Fruit fly (Drosophila melanogaster): ENCODE results near the gene atk.

DNA sequence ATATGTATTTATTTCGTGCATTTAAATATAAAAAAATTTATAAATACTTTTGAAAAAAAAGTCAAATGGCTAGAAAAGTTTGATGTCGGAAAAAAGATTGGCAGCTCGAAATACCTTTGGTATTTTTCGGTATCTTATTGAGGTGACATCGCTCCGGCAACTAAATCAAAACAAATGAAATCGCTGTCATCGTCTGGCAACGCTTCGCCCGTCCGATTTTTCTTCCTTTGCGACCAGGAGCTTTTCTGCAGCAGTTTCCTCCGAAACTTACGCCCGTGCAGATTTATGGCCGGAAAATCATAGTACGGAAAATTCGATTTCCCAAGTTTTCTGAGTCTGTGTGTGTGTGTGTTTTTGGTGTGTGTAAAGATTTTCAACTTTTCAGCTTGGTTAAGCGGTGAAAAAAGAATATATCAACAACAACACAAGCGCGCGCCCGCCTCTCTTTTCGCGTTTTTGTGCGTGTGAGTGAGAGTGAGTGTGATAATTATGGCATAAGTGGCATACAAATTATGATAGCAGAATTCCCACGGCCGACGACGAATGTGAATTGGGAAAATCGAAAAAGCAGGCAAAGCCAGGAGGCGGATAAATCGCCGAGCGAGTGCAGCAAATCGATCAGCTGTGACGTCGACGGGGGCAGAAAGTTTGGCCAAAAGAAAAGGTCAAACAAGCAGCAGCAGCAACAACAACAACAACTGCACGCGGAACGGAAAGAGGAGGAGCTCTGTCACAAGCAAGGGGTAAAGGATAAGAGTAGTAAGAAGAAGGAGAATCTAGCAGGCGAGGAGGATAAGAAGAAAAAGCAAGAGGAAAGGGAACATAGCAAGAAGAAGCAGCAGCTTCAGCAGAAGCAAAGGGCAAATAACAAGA is 32.7 kb upstream of the atk start, which contains the start of gene CG32425:
- TF ChIP-seq topi (GFP tag; optimal IDR thresholded peaks at IDR 0.05) (no peak), CG8119 (GFP tag; IDR thresholded peaks at IDR 0.05) (no peak), Eip78C (GFP tag) (peak; percentile 37)
